Worm (Caenorhabditis elegans) whole organism, L4 larva: Measurements from ENCODE around the gene fbxa-104.

Experiments
- F26F4.8 ChIP-seq: fragments of 200-800 bp; sonication (Bioruptor generic); conservative IDR thresholded peaks from 2 replicates; pipeline ENCODE4 v1.3.6; 2022; ENCODE audit warnings: missing genetic modification characterization, missing compliant biosample characterization
- F44E2.7 ChIP-seq: fragments of 200-800 bp; sonication (Bioruptor generic); IDR thresholded peaks from 2 replicates; pipeline ENCODE4 v2.1.2; 2022; ENCODE audit warnings: missing genetic modification characterization, missing compliant biosample characterization
- R02D3.7 ChIP-seq: fragments of 150-350 bp; sonication (generic microtip); optimal IDR thresholded peaks from 3 replicates; lab custom pipeline; 2014; ENCODE audit warnings: missing biosample characterization, missing genetic modification characterization
- T20F7.1 ChIP-seq: fragments of 200-800 bp; sonication (Bioruptor generic); optimal IDR thresholded peaks from 2 replicates; lab custom pipeline; 2018; ENCODE audit warnings: mild to moderate bottlenecking, missing genetic modification characterization, missing compliant biosample characterization
- Y105C5A.15 ChIP-seq: fragments of 200-800 bp; sonication (Bioruptor generic); IDR thresholded peaks from 2 replicates; pipeline ENCODE4 v1.3.6; 2022; ENCODE audit warnings: missing genetic modification characterization, missing compliant biosample characterization
- Y5F2A.4 ChIP-seq: fragments of 200-800 bp; sonication (Bioruptor generic); optimal IDR thresholded peaks from 2 replicates; lab custom pipeline; 2018; ENCODE audit warnings: mild to moderate bottlenecking, missing genetic modification characterization, missing compliant biosample characterization
- Y75B8A.6 ChIP-seq: fragments of 200-800 bp; sonication (Bioruptor generic); IDR thresholded peaks from 2 replicates; pipeline ENCODE4 v1.3.6; 2022; ENCODE audit warnings: missing genetic modification reagents, missing genetic modification characterization, missing compliant biosample characterization
- ZK337.2 ChIP-seq: fragments of 200-800 bp; sonication (Bioruptor generic); IDR thresholded peaks from 2 replicates; pipeline ENCODE4 v1.3.6; 2022; ENCODE audit warnings: missing genetic modification reagents, missing genetic modification characterization, missing compliant biosample characterization
- ZK546.5 ChIP-seq, 2 experiments: sonication (generic microtip); optimal IDR thresholded peaks; 2 replicates each; lab custom pipeline; 2017; ENCODE audit warnings: missing biosample characterization in 2 of 2, missing genetic modification characterization in 2 of 2
- ceh-44 ChIP-seq: fragments of 200-800 bp; sonication (Bioruptor generic); IDR thresholded peaks from 2 replicates; pipeline ENCODE4 v1.3.6; 2022; ENCODE audit warnings: missing genetic modification reagents, missing genetic modification characterization, missing compliant biosample characterization
- daf-16 ChIP-seq, 3 experiments: sonication (generic microtip); optimal IDR thresholded peaks; 2 replicates each; lab custom pipeline; 2016 to 2017; ENCODE audit warnings: missing genetic modification characterization in 3 of 3, missing genetic modification reagents in 3 of 3, mild to moderate bottlenecking in 2 of 3, missing compliant biosample characterization in 2 of 3, missing biosample characterization in 1 of 3, moderate library complexity in 1 of 3
- dmd-6 ChIP-seq: fragments of 200-800 bp; sonication (Bioruptor generic); IDR thresholded peaks from 2 replicates; pipeline ENCODE4 v1.3.6; 2022; ENCODE audit warnings: missing genetic modification reagents, missing genetic modification characterization, missing compliant biosample characterization
- dmd-8 ChIP-seq: fragments of 200-800 bp; sonication (Bioruptor generic); IDR thresholded peaks from 2 replicates; pipeline ENCODE4 v1.3.6; 2022; ENCODE audit warnings: missing genetic modification characterization, missing compliant biosample characterization
- dve-1 ChIP-seq: sonication (generic microtip); optimal IDR thresholded peaks from 2 replicates; lab custom pipeline; 2017; ENCODE audit warnings: antibody characterized with exemption, mild to moderate bottlenecking, missing genetic modification characterization, missing compliant biosample characterization; ENCODE audit not compliant: insufficient read depth
- fos-1 ChIP-seq: fragments of 150-350 bp; optimal IDR thresholded peaks from 2 replicates; lab custom pipeline; 2014; ENCODE audit warnings: missing biosample characterization, missing genetic modification characterization
- lim-7 ChIP-seq: fragments of 200-800 bp; sonication (Bioruptor generic); IDR thresholded peaks from 2 replicates; pipeline ENCODE4 v1.3.6; 2022; ENCODE audit warnings: missing genetic modification characterization, missing compliant biosample characterization
- lin-39 ChIP-seq: fragments of 150-350 bp; optimal IDR thresholded peaks from 2 replicates; lab custom pipeline; 2014; ENCODE audit warnings: missing biosample characterization, missing genetic modification reagents, missing genetic modification characterization
- mep-1 ChIP-seq: fragments of 150-350 bp; sonication (generic microtip); optimal IDR thresholded peaks from 3 replicates; lab custom pipeline; 2014; ENCODE audit warnings: missing biosample characterization, missing genetic modification characterization
- nhr-10 ChIP-seq: fragments of 150-350 bp; optimal IDR thresholded peaks from 2 replicates; lab custom pipeline; 2014; ENCODE audit warnings: missing biosample characterization, missing genetic modification characterization
- nhr-28 ChIP-seq: fragments of 150-350 bp; optimal IDR thresholded peaks from 2 replicates; lab custom pipeline; 2014; ENCODE audit warnings: missing biosample characterization, missing genetic modification characterization
- nhr-41 ChIP-seq: fragments of 200-800 bp; sonication (Bioruptor generic); IDR thresholded peaks from 2 replicates; pipeline ENCODE4 v1.3.6; 2022; ENCODE audit warnings: missing genetic modification reagents, missing genetic modification characterization, missing compliant biosample characterization
- nhr-48 ChIP-seq: sonication (generic microtip); optimal IDR thresholded peaks from 2 replicates; lab custom pipeline; 2016; ENCODE audit warnings: mild to moderate bottlenecking, missing genetic modification characterization, missing compliant biosample characterization
- nhr-77 ChIP-seq: fragments of 150-350 bp; optimal IDR thresholded peaks from 2 replicates; lab custom pipeline; 2014; ENCODE audit warnings: missing biosample characterization, missing genetic modification characterization
- pqm-1 ChIP-seq: sonication (generic microtip); optimal IDR thresholded peaks from 2 replicates; lab custom pipeline; 2017; ENCODE audit warnings: missing biosample characterization, missing genetic modification characterization
- spr-3 ChIP-seq: fragments of 200-800 bp; sonication (Bioruptor generic); optimal IDR thresholded peaks from 2 replicates; lab custom pipeline; 2018; ENCODE audit warnings: mild to moderate bottlenecking, missing genetic modification characterization, missing compliant biosample characterization
- tag-97 ChIP-seq: fragments of 200-800 bp; sonication (Bioruptor generic); IDR thresholded peaks from 2 replicates; pipeline ENCODE4 v1.3.6; 2022; ENCODE audit warnings: missing genetic modification characterization, missing compliant biosample characterization
- tra-1 ChIP-seq: fragments of 200-800 bp; sonication (Bioruptor generic); IDR thresholded peaks from 2 replicates; pipeline ENCODE4 v1.3.6; 2022; ENCODE audit warnings: missing genetic modification reagents, missing genetic modification characterization, missing compliant biosample characterization
- unc-62 ChIP-seq, 3 experiments: fragments of 150-350 bp in 1 of 3; sonication (generic microtip); optimal IDR thresholded peaks in 2 of 3; peaks in 1 of 3; 1 replicate in 1 of 3; 2 replicates in 2 of 3; lab custom pipeline; 2014 to 2017; ENCODE audit warnings: missing biosample characterization in 3 of 3, missing genetic modification characterization in 3 of 3, missing genetic modification reagents in 3 of 3, missing genotype in 1 of 3
- ztf-11 ChIP-seq: fragments of 150-350 bp; optimal IDR thresholded peaks from 2 replicates; lab custom pipeline; 2014; ENCODE audit warnings: missing biosample characterization, missing genetic modification characterization

fbxa-104 gene

ce11 chrV:15431322-15432052, 8.0 kb upstream of the fbxa-104 start:
- TF ChIP-seq Y75B8A.6 (GFP tag; lab: Robert Waterston, UW) (peak; percentile 63; the same call in 1 of the 2 replicates), dmd-8 (GFP tag; lab: Robert Waterston, UW) (no peak), tag-97 (0 out of 2 replicates have a peak, but pooled peaks have one; percentile 35), lin-39 (tag; lab: Kevin White, UChicago) (peak; percentile 33), F44E2.7 (no peak), ZK337.2 (GFP tag; lab: Robert Waterston, UW) (0 out of 2 replicates have a peak, but pooled peaks have one; percentile 35), unc-62 (GFP tag; optimal IDR thresholded peaks at IDR 0.05 in 1 of 2; lab: Kevin White, UChicago) (peak in 1 of 2 experiments; percentile 63), unc-62 (tag; optimal IDR thresholded peaks at IDR 0.05; lab: Kevin White, UChicago) (no peak)
- TF ChIP-seq, all 104 proteins: peak for 5

DNA sequence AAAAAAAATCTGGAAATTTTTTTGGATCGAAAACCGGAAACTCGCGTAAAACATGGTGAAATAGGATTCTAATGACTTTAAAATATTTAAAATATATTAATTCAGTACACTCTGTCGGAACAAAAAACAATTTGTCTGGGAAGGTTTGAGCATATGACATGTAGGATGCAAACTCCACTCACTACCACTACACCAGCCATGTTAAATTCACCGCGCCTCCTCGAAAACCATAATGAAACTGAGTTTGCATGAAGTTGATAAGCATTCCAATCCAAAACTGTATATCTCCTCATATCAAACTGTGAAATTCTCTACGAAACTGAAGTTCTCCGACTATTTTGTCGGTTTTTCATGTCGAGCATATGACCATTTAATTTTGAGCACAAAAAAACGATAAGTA, 5.6 kb upstream of the fbxa-104 start:
- TF ChIP-seq Y105C5A.15 (GFP tag; lab: Robert Waterston, UW) (peak; percentile 40; the same call in 1 of the 2 replicates), nhr-41 (peak; percentile 69; the same call in 1 of the 2 replicates), F26F4.8 (GFP tag; lab: Robert Waterston, UW) (peak; percentile 74; the same call in 1 of the 2 replicates)
- TF ChIP-seq, all 104 proteins: peak for 3; not testable (repeated sequence) for 101

ce11 chrV:15426944-15427343, 3.5 kb upstream of the fbxa-104 start, which contains the start of gene fbxa-209:
Gene fbxa-209 (minus strand): TSS chrV:15427044.
- TF ChIP-seq nhr-77 (tag; lab: Kevin White, UChicago), result no peak
- TF ChIP-seq nhr-28 (tag; lab: Kevin White, UChicago), result no peak
- TF ChIP-seq R02D3.7 (tag; lab: Kevin White, UChicago), result no peak
- no peak for TF ChIP-seq mep-1
- no peak for TF ChIP-seq tag-97
- no peak for TF ChIP-seq tra-1 (GFP tag; lab: Robert Waterston, UW)
- no peak for TF ChIP-seq pqm-1 (tag; lab: Kevin White, UChicago)
- no peak for TF ChIP-seq ztf-11 (tag; lab: Kevin White, UChicago)
- TF ChIP-seq dmd-6, result no peak
- TF ChIP-seq T20F7.1 (GFP tag; lab: Kevin White, UChicago), result peak; percentile 31
- TF ChIP-seq fos-1 (tag; lab: Kevin White, UChicago), result no peak
- TF ChIP-seq dve-1 (tag; lab: Kevin White, UChicago), result peak; percentile 41
- no peak for TF ChIP-seq daf-16 (GFP tag; optimal IDR thresholded peaks at IDR 0.05; lab: Kevin White, UChicago)
- TF ChIP-seq daf-16 (tag; optimal IDR thresholded peaks at IDR 0.05; lab: Kevin White, UChicago), result peak; percentile 23
- TF ChIP-seq lim-7 (GFP tag; lab: Robert Waterston, UW), result no peak
- no peak for TF ChIP-seq nhr-10 (tag; lab: Kevin White, UChicago)
- no peak for TF ChIP-seq ZK546.5 (tag; optimal IDR thresholded peaks at IDR 0.05; lab: Kevin White, UChicago)

DNA sequence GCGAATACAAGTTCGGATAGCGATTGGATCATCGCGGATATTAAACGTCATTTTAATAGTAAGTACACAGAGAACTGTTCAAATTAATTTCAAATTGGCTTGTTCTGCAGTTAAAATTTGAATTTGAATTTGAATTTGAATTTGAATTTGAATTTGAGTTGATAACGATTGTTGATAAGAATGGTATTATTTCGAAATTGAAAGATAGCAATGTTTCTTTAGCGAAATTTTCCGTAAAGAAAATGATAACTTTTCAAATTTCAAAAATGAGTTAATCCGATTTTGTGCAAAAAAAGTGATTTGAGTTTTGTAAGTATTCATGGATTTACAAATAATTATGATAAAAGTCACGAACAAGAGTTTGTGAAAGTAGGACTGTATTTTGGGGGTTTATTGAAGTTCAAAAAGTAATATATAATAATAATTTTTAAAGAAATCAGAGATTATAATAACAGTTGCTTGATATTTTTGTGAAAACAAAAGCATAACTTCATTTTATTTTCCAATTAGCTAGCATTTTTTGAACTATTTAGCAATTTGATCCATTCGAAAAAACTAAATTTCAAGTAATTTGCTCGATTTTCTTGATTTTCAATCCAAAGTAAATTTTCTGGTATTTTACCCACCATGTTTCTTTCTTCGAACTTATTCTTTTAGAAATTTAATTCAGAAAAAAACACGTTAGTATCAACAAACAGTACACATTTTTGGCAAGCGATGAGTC, 2.0 kb upstream of the fbxa-104 start, which contains the start of gene Y36E3A.2:
Gene Y36E3A.2 (plus strand): TSS at position 674 of the 724 bp plus-strand sequence.
- TF ChIP-seq pqm-1 (tag; lab: Kevin White, UChicago), result peak; percentile 65
- TF ChIP-seq nhr-28 (tag; lab: Kevin White, UChicago), result peak; percentile 6
- peak; percentile 32 for TF ChIP-seq dve-1 (tag; lab: Kevin White, UChicago)
- TF ChIP-seq Y5F2A.4 (GFP tag; lab: Kevin White, UChicago), result no peak
- no peak for TF ChIP-seq daf-16 (GFP tag; optimal IDR thresholded peaks at IDR 0.05; lab: Kevin White, UChicago)
- TF ChIP-seq daf-16 (tag; optimal IDR thresholded peaks at IDR 0.05; lab: Kevin White, UChicago), result peak; percentile 30

- TF ChIP-seq ceh-44 (GFP tag; lab: Robert Waterston, UW), result no peak
- no peak for TF ChIP-seq unc-62 (GFP tag; optimal IDR thresholded peaks at IDR 0.05 in 1 of 2; lab: Kevin White, UChicago)
- no peak for TF ChIP-seq unc-62 (tag; optimal IDR thresholded peaks at IDR 0.05; lab: Kevin White, UChicago)
- no peak for TF ChIP-seq nhr-48
- no peak for TF ChIP-seq spr-3 (GFP tag; lab: Kevin White, UChicago)
- no peak for TF ChIP-seq Y5F2A.4 (GFP tag; lab: Kevin White, UChicago)
- TF ChIP-seq, all 104 proteins: peak for 0
Observed at ce11 chrV:15417822-15418221, 5.7 kb downstream of the fbxa-104 start, which contains the start of gene T06E6.10. Gene T06E6.10 (plus strand): TSS chrV:15418122.
